Worm (Caenorhabditis elegans): Measurements from ENCODE around the gene F19C7.8.

Gene F19C7.8

DNA sequence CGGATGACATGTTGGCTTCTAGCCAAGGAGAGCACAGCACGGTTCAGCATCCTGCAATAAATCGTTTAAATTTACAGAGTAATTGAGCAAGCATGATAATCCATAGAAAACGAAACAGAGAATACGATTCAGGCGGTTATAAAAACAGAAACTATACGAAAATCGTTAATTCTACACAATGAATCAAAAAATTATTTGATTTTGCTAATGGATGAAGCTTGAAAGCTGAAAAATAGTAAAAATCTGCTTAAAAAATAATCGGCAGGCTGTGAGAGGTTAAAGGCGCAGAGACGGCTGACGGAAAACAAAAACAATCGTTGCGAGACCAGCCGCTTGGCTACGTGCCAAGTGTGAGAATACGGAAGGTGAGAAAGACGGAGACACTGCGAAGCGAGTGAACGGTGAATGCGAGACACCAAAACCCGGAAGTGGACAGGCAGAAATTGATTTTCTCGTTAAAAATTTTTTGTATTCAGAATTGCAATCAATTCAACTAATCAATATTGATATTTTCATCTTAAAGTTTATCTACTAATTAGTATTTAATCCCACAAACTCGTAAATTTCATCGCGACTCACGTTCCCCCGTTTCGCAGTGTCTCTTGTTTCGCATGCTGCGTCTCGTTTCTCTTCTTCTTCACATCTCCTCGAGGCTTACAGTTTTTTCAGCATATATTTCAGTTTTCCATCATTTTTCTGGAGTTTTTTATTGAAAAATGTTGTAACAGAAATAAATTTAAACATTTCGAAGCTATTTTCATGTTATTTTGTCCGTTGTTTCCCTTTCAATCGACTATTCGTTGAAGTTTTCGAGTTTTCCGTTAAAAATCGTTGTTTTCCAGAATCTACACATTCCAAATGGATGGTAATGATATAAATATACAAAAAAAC is 22.5 kb upstream of the F19C7.8 start, which contains the start of the genes F29B9.11 and jmjd-1.2 (continued):
- TF ChIP-seq lsy-12 (tag; optimal IDR thresholded peaks at IDR 0.05): peak; percentile 87
- TF ChIP-seq nhr-23 (tag; optimal IDR thresholded peaks at IDR 0.05): peak; percentile 92
- TF ChIP-seq daf-12 (tag; optimal IDR thresholded peaks at IDR 0.05): no peak
- TF ChIP-seq nhr-67 (tag; optimal IDR thresholded peaks at IDR 0.05): no peak
- peak; percentile 56 for TF ChIP-seq skn-1 (tag; optimal IDR thresholded peaks at IDR 0.05)
- TF ChIP-seq ceh-16 (tag; optimal IDR thresholded peaks at IDR 0.05): no peak
- no peak for TF ChIP-seq fkh-10 (GFP tag; optimal IDR thresholded peaks at IDR 0.05)
- TF ChIP-seq egl-5 (tag; optimal IDR thresholded peaks at IDR 0.05): peak; percentile 47
- no peak for TF ChIP-seq mml-1 (tag; optimal IDR thresholded peaks at IDR 0.05)
- no peak for TF ChIP-seq nhr-76 (tag; optimal IDR thresholded peaks at IDR 0.05)
- TF ChIP-seq tbx-2 (tag; optimal IDR thresholded peaks at IDR 0.05): peak; percentile 78
- TF ChIP-seq nhr-77 (tag; optimal IDR thresholded peaks at IDR 0.05): peak; percentile 78
- TF ChIP-seq nhr-12 (tag; optimal IDR thresholded peaks at IDR 0.05): no peak
- no peak for TF ChIP-seq zag-1 (tag; optimal IDR thresholded peaks at IDR 0.05)
- peak; percentile 94 for TF ChIP-seq lin-15B (tag; optimal IDR thresholded peaks at IDR 0.05)
- peak; percentile 72 for TF ChIP-seq pha-4 (tag; optimal IDR thresholded peaks at IDR 0.05)

- no peak for TF ChIP-seq nhr-43 (tag; optimal IDR thresholded peaks at IDR 0.05; ENCODE audit: poor library complexity, severe bottlenecking)
- TF ChIP-seq ama-1 (optimal IDR thresholded peaks at IDR 0.05): peak; percentile 44
Measured at ce11 chrIV:4659277-4659676, 21.4 kb upstream of the F19C7.8 start, which contains the start of gene mrps-21. mrps-21 (minus strand) TSS chrIV:4659517.

DNA sequence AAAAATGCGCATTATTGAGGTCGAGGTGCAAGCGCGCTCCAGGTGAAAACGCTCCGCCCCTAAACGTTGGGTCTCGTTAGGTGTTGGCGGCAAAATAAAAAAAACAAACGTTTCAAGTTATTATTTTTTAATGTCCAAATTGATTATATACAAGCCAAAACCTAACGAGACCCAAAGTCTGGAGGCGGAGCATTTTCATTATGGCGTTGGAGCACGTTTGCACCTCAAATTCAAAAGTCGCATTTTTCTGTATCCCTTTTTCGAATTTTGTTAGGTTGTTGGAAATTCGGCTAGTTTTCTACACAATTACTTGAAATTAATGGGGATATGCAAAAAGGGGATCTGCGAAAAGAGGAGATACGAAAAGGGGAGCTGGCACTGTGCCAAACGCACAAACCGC is 20.0 kb upstream of the F19C7.8 start, which contains the start of gene col-111:
Gene col-111 (minus strand): TSS at position 101 of the 400 bp plus-strand sequence.
- TF ChIP-seq elt-3 (tag; optimal IDR thresholded peaks at IDR 0.05) (no peak), hmg-11 (tag; optimal IDR thresholded peaks at IDR 0.05) (no peak), nhr-23 (tag; optimal IDR thresholded peaks at IDR 0.05) (no peak), daf-12 (tag; optimal IDR thresholded peaks at IDR 0.05) (no peak), ceh-16 (tag; optimal IDR thresholded peaks at IDR 0.05) (no peak), zag-1 (tag; optimal IDR thresholded peaks at IDR 0.05) (no peak), lsy-12 (tag; optimal IDR thresholded peaks at IDR 0.05) (no peak), nhr-12 (tag; optimal IDR thresholded peaks at IDR 0.05) (no peak), ceh-82 (tag; optimal IDR thresholded peaks at IDR 0.05) (no peak), unc-39 (tag; optimal IDR thresholded peaks at IDR 0.05) (no peak), R02D3.7 (tag; optimal IDR thresholded peaks at IDR 0.05) (no peak), aly-2 (tag; optimal IDR thresholded peaks at IDR 0.05) (no peak), ZK546.5 (tag; optimal IDR thresholded peaks at IDR 0.05) (no peak), fkh-2 (tag; optimal IDR thresholded peaks at IDR 0.05) (no peak), pqm-1 (tag; optimal IDR thresholded peaks at IDR 0.05) (no peak), fos-1 (tag; optimal IDR thresholded peaks at IDR 0.05) (no peak), tbx-2 (tag; optimal IDR thresholded peaks at IDR 0.05) (no peak), nhr-77 (tag; optimal IDR thresholded peaks at IDR 0.05) (no peak)

DNA sequence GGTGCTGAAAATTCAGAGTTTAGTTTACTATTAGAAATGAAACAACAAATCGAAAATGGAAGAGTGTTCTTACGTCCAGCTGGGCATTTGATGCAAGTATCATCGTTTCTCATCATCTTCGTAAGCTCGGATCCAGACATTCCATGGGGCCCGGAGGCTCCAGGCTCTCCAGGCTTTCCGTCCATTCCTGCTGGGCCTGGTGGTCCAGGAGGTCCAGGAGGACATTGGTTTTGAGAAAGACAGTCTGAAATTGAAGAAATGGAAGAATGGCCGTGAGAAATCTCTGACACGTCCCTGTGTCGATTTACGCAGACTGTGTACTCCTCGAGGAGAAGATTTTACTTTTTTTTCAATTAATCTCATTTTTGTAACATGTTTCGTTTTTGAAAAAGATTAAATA is 18.5 kb upstream of the F19C7.8 start:
- no peak for TF ChIP-seq tbx-2 (tag; optimal IDR thresholded peaks at IDR 0.05)
- TF ChIP-seq nhr-11 (tag; optimal IDR thresholded peaks at IDR 0.05): no peak
- TF ChIP-seq egl-27 (tag; optimal IDR thresholded peaks at IDR 0.05): no peak
- no peak for TF ChIP-seq unc-39 (tag; optimal IDR thresholded peaks at IDR 0.05)
- TF ChIP-seq elt-2 (tag; optimal IDR thresholded peaks at IDR 0.05): no peak
- TF ChIP-seq pha-4 (tag; optimal IDR thresholded peaks at IDR 0.05): no peak
- TF ChIP-seq skn-1 (tag; optimal IDR thresholded peaks at IDR 0.05): no peak
- TF ChIP-seq lin-15B (tag; optimal IDR thresholded peaks at IDR 0.05): no peak

ce11 chrIV:4655979-4656378 is 18.1 kb upstream of the F19C7.8 start:
- TF ChIP-seq ama-1 (optimal IDR thresholded peaks at IDR 0.05) (no peak), lin-39 (tag; optimal IDR thresholded peaks at IDR 0.05) (peak; percentile 10)

Measured in whole organism, L3 larva.